Fruit fly (Drosophila melanogaster) whole organism, embryonic: Measurements from ENCODE around the gene blp.
A peak's percentile ranks its signal among the peaks of the same experiment; 100 is the strongest.

Source experiments
- ATbp ChIP-seq: fragments of 200-800 bp; sonication (Bioruptor generic); optimal IDR thresholded peaks from 2 replicates; lab custom pipeline; 2017; ENCODE audit warnings: missing biosample characterization, mild to moderate bottlenecking, missing genetic modification characterization, missing genetic modification reagents
- Antp ChIP-seq: fragments of 200-800 bp; sonication (Bioruptor generic); optimal IDR thresholded peaks from 3 replicates; lab custom pipeline; 2016; ENCODE audit warnings: missing biosample characterization, missing genetic modification characterization
- Atf6 ChIP-seq: fragments of 200-800 bp; sonication (Bioruptor generic); IDR thresholded peaks from 2 replicates; pipeline ENCODE4 v1.3.6; 2022; ENCODE audit warnings: missing biosample characterization, missing genetic modification characterization
- B-H1 ChIP-seq: fragments of 200-800 bp; sonication (Bioruptor generic); IDR thresholded peaks from 3 replicates; pipeline ENCODE4 v1.3.6; 2022; ENCODE audit warnings: missing biosample characterization, missing genetic modification characterization
- C15 ChIP-seq: fragments of 200-800 bp; sonication (Bioruptor generic); IDR thresholded peaks from 3 replicates; pipeline ENCODE4 v1.3.6; 2022; ENCODE audit warnings: missing biosample characterization, missing genetic modification characterization
- CG10267 ChIP-seq: fragments of 200-800 bp; sonication (Bioruptor generic); optimal IDR thresholded peaks from 2 replicates; lab custom pipeline; 2018; ENCODE audit warnings: missing biosample characterization, mild to moderate bottlenecking, missing genetic modification characterization, moderate library complexity
- CG10543 ChIP-seq: fragments of 200-800 bp; sonication (Bioruptor generic); optimal IDR thresholded peaks from 3 replicates; lab custom pipeline; 2017; ENCODE audit warnings: missing biosample characterization, mild to moderate bottlenecking, missing genetic modification characterization, moderate library complexity
- CG10979 ChIP-seq: fragments of 200-800 bp; sonication (Bioruptor generic); optimal IDR thresholded peaks from 2 replicates; lab custom pipeline; 2018; ENCODE audit warnings: missing biosample characterization, mild to moderate bottlenecking, missing genetic modification characterization, moderate library complexity
- CG11093 ChIP-seq: fragments of 200-800 bp; sonication (Bioruptor generic); IDR thresholded peaks from 3 replicates; pipeline ENCODE4 v1.3.6; 2022; ENCODE audit warnings: missing biosample characterization, missing genetic modification characterization
- CG11247 ChIP-seq: fragments of 200-800 bp; sonication (Bioruptor generic); IDR thresholded peaks from 2 replicates; pipeline ENCODE4 v1.3.6; 2022; ENCODE audit warnings: missing biosample characterization, missing genetic modification characterization
- CG11398 ChIP-seq: fragments of 200-800 bp; sonication (Bioruptor generic); optimal IDR thresholded peaks from 2 replicates; lab custom pipeline; 2016; ENCODE audit warnings: missing biosample characterization, missing genetic modification characterization
- CG1233 ChIP-seq: fragments of 200-800 bp; sonication (Bioruptor generic); optimal IDR thresholded peaks from 4 replicates; lab custom pipeline; 2018; ENCODE audit warnings: missing biosample characterization, mild to moderate bottlenecking, missing genetic modification characterization
- CG15073 ChIP-seq: fragments of 200-800 bp; sonication (Bioruptor generic); optimal IDR thresholded peaks from 2 replicates; lab custom pipeline; 2016; ENCODE audit warnings: missing biosample characterization, missing genetic modification characterization
- CG17186 ChIP-seq: fragments of 200-800 bp; sonication (Bioruptor generic); optimal IDR thresholded peaks from 3 replicates; lab custom pipeline; 2017; ENCODE audit warnings: missing biosample characterization, missing genetic modification reagents, missing genetic modification characterization
- CG17361 ChIP-seq: fragments of 200-800 bp; sonication (Bioruptor generic); IDR thresholded peaks from 3 replicates; pipeline ENCODE4 v1.3.6; 2022; ENCODE audit warnings: missing biosample characterization, missing genetic modification characterization
- CG1832 ChIP-seq: fragments of 200-800 bp; sonication (Bioruptor generic); optimal IDR thresholded peaks from 2 replicates; lab custom pipeline; 2017; ENCODE audit warnings: missing biosample characterization, mild to moderate bottlenecking, missing genetic modification characterization, inconsistent platforms
- CG2129 ChIP-seq: fragments of 200-800 bp; sonication (Bioruptor generic); IDR thresholded peaks from 2 replicates; pipeline ENCODE4 v1.3.6; 2022; ENCODE audit warnings: missing biosample characterization, missing genetic modification characterization; ENCODE audit not compliant: partially characterized antibody
- CG31224 ChIP-seq: fragments of 200-800 bp; sonication (Bioruptor generic); IDR thresholded peaks from 2 replicates; pipeline ENCODE4 v1.3.6; 2022; ENCODE audit warnings: missing biosample characterization, missing genetic modification characterization
- CG31365 ChIP-seq: fragments of 200-800 bp; sonication (Bioruptor generic); optimal IDR thresholded peaks from 2 replicates; lab custom pipeline; 2018; ENCODE audit warnings: missing biosample characterization, mild to moderate bottlenecking, missing genetic modification characterization
- CG33213 ChIP-seq: fragments of 200-800 bp; sonication (Bioruptor generic); optimal IDR thresholded peaks from 3 replicates; lab custom pipeline; 2016; ENCODE audit warnings: missing biosample characterization, missing genetic modification characterization
- CG43689 ChIP-seq: fragments of 200-800 bp; sonication (Bioruptor generic); IDR thresholded peaks from 2 replicates; pipeline ENCODE4 v1.3.6; 2022; ENCODE audit warnings: missing biosample characterization, missing genetic modification characterization
- CG8089 ChIP-seq: fragments of 200-800 bp; sonication (Bioruptor generic); optimal IDR thresholded peaks from 3 replicates; lab custom pipeline; 2016; ENCODE audit warnings: missing biosample characterization, missing genetic modification characterization
- CG8944 ChIP-seq: fragments of 200-800 bp; sonication (Bioruptor generic); optimal IDR thresholded peaks from 3 replicates; lab custom pipeline; 2016; ENCODE audit warnings: missing biosample characterization, missing genetic modification characterization
- CG9797 ChIP-seq: fragments of 200-800 bp; sonication (Bioruptor generic); optimal IDR thresholded peaks from 3 replicates; lab custom pipeline; 2018; ENCODE audit warnings: missing biosample characterization, mild to moderate bottlenecking, missing genetic modification characterization
- CG9876 ChIP-seq: fragments of 200-800 bp; sonication (Bioruptor generic); optimal IDR thresholded peaks from 2 replicates; lab custom pipeline; 2016; ENCODE audit warnings: missing biosample characterization, missing genetic modification characterization
- Dll ChIP-seq: fragments of 200-800 bp; sonication (Bioruptor generic); IDR thresholded peaks from 4 replicates; pipeline ENCODE4 v1.3.6; 2022; ENCODE audit warnings: missing biosample characterization, missing genetic modification characterization; ENCODE audit not compliant: partially characterized antibody
- Doc2 ChIP-seq: fragments of 200-800 bp; sonication (Bioruptor generic); IDR thresholded peaks from 2 replicates; pipeline ENCODE4 v1.3.6; 2022; ENCODE audit warnings: missing biosample characterization, missing genetic modification characterization
- Dref ChIP-seq: fragments of 200-800 bp; sonication (Bioruptor generic); IDR thresholded peaks from 2 replicates; pipeline ENCODE4 v1.3.6; 2022; ENCODE audit warnings: missing biosample characterization, missing genetic modification characterization
- H15 ChIP-seq: fragments of 200-800 bp; sonication (Bioruptor generic); IDR thresholded peaks from 3 replicates; pipeline ENCODE4 v1.3.6; 2022; ENCODE audit warnings: missing biosample characterization, missing genetic modification characterization
- Hand ChIP-seq: fragments of 200-800 bp; sonication (Bioruptor generic); optimal IDR thresholded peaks from 2 replicates; lab custom pipeline; 2017; ENCODE audit warnings: mild to moderate bottlenecking, missing biosample characterization, missing genetic modification reagents, missing genetic modification characterization
- HmgZ ChIP-seq: fragments of 200-800 bp; sonication (Bioruptor generic); optimal IDR thresholded peaks from 2 replicates; lab custom pipeline; 2018; ENCODE audit warnings: missing biosample characterization, mild to moderate bottlenecking, missing genetic modification characterization
- NfI ChIP-seq: fragments of 200-800 bp; sonication (Bioruptor generic); optimal IDR thresholded peaks from 3 replicates; lab custom pipeline; 2018; ENCODE audit warnings: missing biosample characterization, mild to moderate bottlenecking, missing genetic modification characterization, moderate library complexity
- PHDP ChIP-seq: fragments of 200-800 bp; sonication (Bioruptor generic); optimal IDR thresholded peaks from 3 replicates; lab custom pipeline; 2018; ENCODE audit warnings: missing biosample characterization, mild to moderate bottlenecking, missing genetic modification characterization, moderate library complexity
- Taf1 ChIP-seq: fragments of 200-800 bp; sonication (Bioruptor generic); IDR thresholded peaks from 2 replicates; pipeline ENCODE4 v1.3.6; 2022; ENCODE audit warnings: missing biosample characterization, missing genetic modification characterization
- ato ChIP-seq: fragments of 200-800 bp; sonication (Bioruptor generic); IDR thresholded peaks from 2 replicates; pipeline ENCODE4 v1.3.6; 2022; ENCODE audit warnings: missing biosample characterization, missing genetic modification characterization; ENCODE audit not compliant: partially characterized antibody
- btn ChIP-seq: fragments of 200-800 bp; sonication (Bioruptor generic); optimal IDR thresholded peaks from 2 replicates; lab custom pipeline; 2016; ENCODE audit warnings: missing biosample characterization, missing genetic modification characterization
- chn ChIP-seq: fragments of 200-800 bp; sonication (Bioruptor generic); optimal IDR thresholded peaks from 2 replicates; lab custom pipeline; 2016; ENCODE audit warnings: missing biosample characterization, missing genetic modification characterization
- crc ChIP-seq: fragments of 200-800 bp; sonication (Bioruptor generic); optimal IDR thresholded peaks from 2 replicates; lab custom pipeline; 2016; ENCODE audit warnings: missing biosample characterization, missing genetic modification characterization
- dimm ChIP-seq: fragments of 200-800 bp; sonication (Bioruptor generic); IDR thresholded peaks from 2 replicates; pipeline ENCODE4 v1.3.6; 2022; ENCODE audit warnings: missing biosample characterization, missing genetic modification characterization
- dmrt99B ChIP-seq: fragments of 200-800 bp; sonication (Bioruptor generic); optimal IDR thresholded peaks from 2 replicates; lab custom pipeline; 2018; ENCODE audit warnings: missing biosample characterization, mild to moderate bottlenecking, missing genetic modification characterization, moderate library complexity
- fd3F ChIP-seq: fragments of 200-800 bp; sonication (Bioruptor generic); optimal IDR thresholded peaks from 2 replicates; lab custom pipeline; 2018; ENCODE audit warnings: missing biosample characterization, mild to moderate bottlenecking, missing genetic modification characterization, moderate library complexity
- gem ChIP-seq: fragments of 200-800 bp; sonication (Bioruptor generic); optimal IDR thresholded peaks from 2 replicates; lab custom pipeline; 2019; ENCODE audit warnings: missing biosample characterization, mild to moderate bottlenecking, missing genetic modification characterization, moderate library complexity
- gt ChIP-seq: fragments of 200-800 bp; sonication (Bioruptor generic); IDR thresholded peaks from 2 replicates; pipeline ENCODE4 v1.3.6; 2022; ENCODE audit warnings: missing biosample characterization, missing genetic modification characterization
- klu ChIP-seq: fragments of 200-800 bp; sonication (Bioruptor generic); IDR thresholded peaks from 2 replicates; pipeline ENCODE4 v1.3.6; 2022; ENCODE audit warnings: missing biosample characterization, missing genetic modification characterization
- luna ChIP-seq: fragments of 200-800 bp; sonication (Bioruptor generic); optimal IDR thresholded peaks from 2 replicates; lab custom pipeline; 2016; ENCODE audit warnings: missing biosample characterization, missing genetic modification characterization
- maf-S ChIP-seq: fragments of 200-800 bp; sonication (Bioruptor generic); optimal IDR thresholded peaks from 2 replicates; lab custom pipeline; 2016; ENCODE audit warnings: missing biosample characterization, missing genetic modification characterization
- nmo ChIP-seq: fragments of 200-800 bp; sonication (Bioruptor generic); optimal IDR thresholded peaks from 2 replicates; lab custom pipeline; 2018; ENCODE audit warnings: missing biosample characterization, mild to moderate bottlenecking, missing genetic modification characterization, moderate library complexity
- org-1 ChIP-seq: fragments of 200-800 bp; sonication (Bioruptor generic); optimal IDR thresholded peaks from 2 replicates; lab custom pipeline; 2017; ENCODE audit warnings: missing biosample characterization, missing genetic modification characterization
- slou ChIP-seq: fragments of 200-800 bp; sonication (Bioruptor generic); optimal IDR thresholded peaks from 3 replicates; lab custom pipeline; 2016; ENCODE audit warnings: missing biosample characterization, missing genetic modification characterization
- vvl ChIP-seq: fragments of 200-800 bp; sonication (Bioruptor generic); IDR thresholded peaks from 2 replicates; pipeline ENCODE4 v1.3.6; 2022; ENCODE audit warnings: missing biosample characterization, missing genetic modification characterization

Gene blp

DNA sequence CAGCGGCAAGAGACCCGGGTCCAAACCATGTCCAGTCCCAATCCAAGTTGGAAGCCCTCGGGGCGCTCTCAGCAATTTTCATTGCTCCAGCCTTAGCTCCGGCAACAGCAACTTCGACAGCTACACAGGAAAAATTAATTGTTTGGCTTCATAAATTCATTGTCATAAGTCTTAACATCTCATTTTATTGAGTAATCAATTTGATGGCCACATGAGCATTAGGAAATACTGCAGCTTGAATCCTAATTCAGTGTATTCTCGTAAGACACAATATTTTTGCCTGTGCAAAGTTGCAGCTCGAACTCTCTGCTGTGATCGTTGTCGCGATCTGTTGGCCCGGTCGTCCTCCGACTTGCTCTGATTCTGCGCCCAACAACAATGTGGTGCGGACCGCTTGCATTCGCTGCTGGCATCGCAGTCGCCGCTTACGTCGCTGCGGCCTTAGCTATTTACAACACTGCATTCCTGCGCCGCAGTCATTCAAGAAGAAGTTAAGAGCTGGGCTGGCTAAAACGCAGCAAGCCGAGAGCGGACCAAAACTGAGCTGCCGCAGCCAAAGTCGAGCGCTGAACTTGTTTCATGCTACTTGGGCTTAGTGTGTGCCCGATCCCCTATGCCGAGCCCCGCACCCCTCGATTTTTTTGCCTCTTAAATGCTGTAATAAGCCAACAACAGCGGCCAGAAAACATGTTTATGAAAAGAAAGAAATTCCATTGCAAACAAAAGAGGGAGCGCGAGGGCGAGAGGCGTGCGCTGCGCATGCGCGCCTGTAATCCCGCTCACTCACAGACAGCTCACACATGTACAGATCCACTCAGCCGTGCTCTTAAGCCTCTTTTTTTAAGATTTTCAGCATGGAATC, 14.0 kb upstream of the blp start (continued):
- TF ChIP-seq dimm (GFP tag; lab: Robert Waterston, UW) (0 out of 2 replicates have a peak, but pooled peaks have one; percentile 26), B-H1 (GFP tag; lab: Robert Waterston, UW) (no peak), CG11247 (no peak), chn (GFP tag; lab: Kevin White, UChicago) (no peak), gt (GFP tag; lab: Robert Waterston, UW) (no peak), CG1832 (GFP tag; lab: Kevin White, UChicago) (no peak), org-1 (no peak), CG15073 (GFP tag; lab: Kevin White, UChicago) (no peak), CG9876 (GFP tag; lab: Kevin White, UChicago) (no peak), vvl (peak; percentile 8; the same call in 1 of the 2 replicates), H15 (GFP tag; lab: Robert Waterston, UW) (no peak), Atf6 (no peak), CG9797 (GFP tag; lab: Kevin White, UChicago) (no peak), ATbp (GFP tag; lab: Kevin White, UChicago) (peak; percentile 11), CG2129 (no peak), C15 (GFP tag; lab: Robert Waterston, UW) (no peak), CG11093 (0 out of 3 replicates have a peak, but pooled peaks have one; percentile 40), Hand (GFP tag; lab: Kevin White, UChicago) (no peak), Doc2 (GFP tag; lab: Robert Waterston, UW) (no peak), CG17186 (GFP tag; lab: Kevin White, UChicago) (no peak), Dll (GFP tag; lab: Robert Waterston, UW) (0 out of 4 replicates have a peak, but pooled peaks have one; percentile 26), dmrt99B (tag; lab: Kevin White, UChicago) (no peak), Taf1 (GFP tag; lab: Robert Waterston, UW) (no peak), gem (no peak), HmgZ (tag; lab: Kevin White, UChicago) (no peak), btn (GFP tag; lab: Kevin White, UChicago) (no peak), CG10543 (GFP tag; lab: Kevin White, UChicago) (no peak), CG31224 (0 out of 2 replicates have a peak, but pooled peaks have one; percentile 20), klu (GFP tag; lab: Robert Waterston, UW) (no peak), PHDP (tag; lab: Kevin White, UChicago) (no peak), fd3F (GFP tag; lab: Kevin White, UChicago) (no peak), nmo (peak; percentile 9), CG8944 (GFP tag; lab: Kevin White, UChicago) (no peak), crc (no peak), CG8089 (GFP tag; lab: Kevin White, UChicago) (no peak), ato (no peak), luna (GFP tag; lab: Kevin White, UChicago) (no peak), CG17361 (GFP tag; lab: Robert Waterston, UW) (no peak), CG33213 (GFP tag; lab: Kevin White, UChicago) (no peak), CG1233 (GFP tag; lab: Kevin White, UChicago) (no peak), CG11398 (GFP tag; lab: Kevin White, UChicago) (peak; percentile 8), Antp (GFP tag; lab: Kevin White, UChicago) (no peak), CG43689 (GFP tag; lab: Robert Waterston, UW) (no peak), Dref (no peak), CG10979 (tag; lab: Kevin White, UChicago) (peak; percentile 49), slou (GFP tag; lab: Kevin White, UChicago) (no peak), maf-S (GFP tag; lab: Kevin White, UChicago) (no peak), CG31365 (tag; lab: Kevin White, UChicago) (no peak), CG10267 (no peak), NfI (GFP tag; lab: Kevin White, UChicago) (no peak)
